Worm (Caenorhabditis elegans) whole organism, L2 larva: ENCODE results near the gene prp-39.

ENCODE experiments used
- ZK546.5 ChIP-seq: sonication (generic microtip); optimal IDR thresholded peaks from 2 replicates; lab custom pipeline; 2017; ENCODE audit warnings: missing biosample characterization, missing genetic modification characterization
- ama-1 ChIP-seq: fragments of 150-350 bp; optimal IDR thresholded peaks from 2 replicates; lab custom pipeline; 2018; ENCODE audit warnings: inconsistent platforms
- elt-1 ChIP-seq: fragments of 150-350 bp; optimal IDR thresholded peaks from 2 replicates; lab custom pipeline; 2014; ENCODE audit warnings: missing biosample characterization, missing genetic modification characterization
- mab-5 ChIP-seq: fragments of 150-350 bp; optimal IDR thresholded peaks from 2 replicates; lab custom pipeline; 2014; ENCODE audit warnings: missing biosample characterization, missing genetic modification characterization
- nhr-10 ChIP-seq: sonication (generic microtip); optimal IDR thresholded peaks from 2 replicates; lab custom pipeline; 2017; ENCODE audit warnings: missing biosample characterization, missing genetic modification characterization
- nhr-77 ChIP-seq: fragments of 150-350 bp; optimal IDR thresholded peaks from 2 replicates; lab custom pipeline; 2014; ENCODE audit warnings: missing biosample characterization, missing genetic modification characterization
- snpc-4 ChIP-seq: fragments of 150-350 bp; optimal IDR thresholded peaks from 2 replicates; lab custom pipeline; 2014; ENCODE audit warnings: missing biosample characterization, missing genetic modification characterization
- ztf-11 ChIP-seq: sonication (generic microtip); optimal IDR thresholded peaks from 2 replicates; lab custom pipeline; 2017; ENCODE audit warnings: missing biosample characterization, missing genetic modification characterization

- TF ChIP-seq ztf-11 (tag; lab: Kevin White, UChicago) (no peak), snpc-4 (tag; lab: Kevin White, UChicago) (no peak), ama-1 (no peak), ZK546.5 (tag; lab: Kevin White, UChicago) (no peak), elt-1 (tag; lab: Kevin White, UChicago) (no peak), mab-5 (no peak), nhr-77 (tag; lab: Kevin White, UChicago) (no peak), nhr-10 (tag; lab: Kevin White, UChicago) (no peak)
These were observed 17.5 kb upstream of the prp-39 start, which contains the start of gene clec-1 for ce11 chrV:5699835-5700441.
